Worm (Caenorhabditis elegans): Measurements from ENCODE around the gene mars-1.

The mars-1 gene

DNA sequence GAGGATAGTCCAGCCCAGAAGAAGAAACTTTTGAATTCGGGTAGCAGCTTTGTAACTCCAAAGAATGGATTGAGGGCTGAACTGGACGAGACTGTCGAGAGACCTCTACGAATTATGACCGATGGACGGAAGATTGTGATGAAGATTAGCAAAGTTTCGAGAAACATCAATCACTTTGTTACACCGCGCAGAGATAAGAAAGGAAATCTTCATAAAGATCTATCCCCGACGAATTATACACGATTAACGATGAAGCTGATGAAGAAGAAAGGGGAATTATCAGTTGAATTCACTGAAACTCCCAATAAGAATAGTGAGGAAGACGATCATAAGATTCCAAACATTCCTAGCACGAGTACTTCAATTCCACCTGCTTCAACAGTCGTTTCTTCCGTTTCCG lies 35.6 kb downstream of the mars-1 start:
- TF ChIP-seq ceh-82 (tag; optimal IDR thresholded peaks at IDR 0.05) (no peak), nhr-10 (tag; optimal IDR thresholded peaks at IDR 0.05) (no peak), lin-13 (GFP tag; optimal IDR thresholded peaks at IDR 0.05) (no peak), dmd-4 (tag; optimal IDR thresholded peaks at IDR 0.05) (no peak), elt-1 (tag; optimal IDR thresholded peaks at IDR 0.05) (peak; percentile 47), mdl-1 (tag; optimal IDR thresholded peaks at IDR 0.05) (no peak), nhr-77 (tag; optimal IDR thresholded peaks at IDR 0.05) (no peak), elt-3 (tag; optimal IDR thresholded peaks at IDR 0.05) (no peak), ceh-16 (tag; optimal IDR thresholded peaks at IDR 0.05) (peak; percentile 7), nhr-21 (tag; optimal IDR thresholded peaks at IDR 0.05) (no peak), sma-3 (GFP tag; optimal IDR thresholded peaks at IDR 0.05) (no peak), lin-11 (tag; optimal IDR thresholded peaks at IDR 0.05) (no peak)

DNA sequence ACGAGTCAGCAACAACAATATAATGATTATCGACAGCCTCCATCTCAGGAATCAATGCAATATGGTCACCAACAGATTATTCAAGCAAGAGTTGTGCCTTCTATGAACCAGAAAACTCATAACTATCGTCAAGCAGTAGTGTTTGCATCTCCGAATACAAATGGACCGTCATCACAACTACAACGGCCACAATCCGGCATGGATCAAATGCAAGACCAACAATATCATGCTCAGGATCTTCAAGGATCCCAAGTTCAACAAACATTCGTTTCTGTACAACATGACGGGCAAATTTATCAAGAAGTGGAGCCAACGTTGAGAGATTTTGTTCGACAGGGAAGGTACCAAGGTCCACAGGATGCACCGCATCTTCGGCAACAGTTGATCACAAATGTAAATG lies 38.2 kb downstream of the mars-1 start:
- TF ChIP-seq nhr-77 (tag; optimal IDR thresholded peaks at IDR 0.05): no peak
- no peak for TF ChIP-seq F13H6.1 (tag; optimal IDR thresholded peaks at IDR 0.05)

DNA sequence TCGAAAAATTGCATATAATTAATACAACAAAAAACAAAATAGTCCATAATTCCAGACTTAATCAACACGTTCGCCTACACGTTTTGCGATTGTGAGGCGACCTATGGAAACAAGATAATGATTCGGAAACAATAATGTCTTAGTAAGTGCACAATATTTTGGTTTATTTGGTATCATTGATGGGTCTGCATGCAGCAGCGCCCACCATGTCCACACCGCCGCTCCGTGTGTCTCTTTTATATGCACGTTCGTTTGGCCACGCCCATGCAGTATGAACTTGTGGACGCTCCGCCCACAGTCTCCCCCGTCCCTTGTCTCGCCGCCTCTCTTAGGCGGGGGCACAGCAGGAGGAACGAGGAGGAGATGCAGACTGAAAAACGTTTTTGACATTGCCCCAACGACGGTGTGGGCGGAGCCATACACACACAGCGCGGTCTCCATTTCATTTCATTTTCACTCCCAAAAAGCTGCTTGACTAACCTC lies 41.1 kb downstream of the mars-1 start, which contains the start of gene mig-38:
mig-38 (plus strand) TSS at position 54 of the 483 bp plus-strand sequence.
- TF ChIP-seq ceh-16 (tag; optimal IDR thresholded peaks at IDR 0.05) (no peak), sma-9 (GFP tag; optimal IDR thresholded peaks at IDR 0.05) (peak; percentile 60), sma-9 (tag; optimal IDR thresholded peaks at IDR 0.05) (no peak), nhr-12 (tag; optimal IDR thresholded peaks at IDR 0.05) (no peak), elt-1 (tag; optimal IDR thresholded peaks at IDR 0.05) (no peak), sem-4 (tag; optimal IDR thresholded peaks at IDR 0.05) (peak; percentile 61), ZK546.5 (tag; optimal IDR thresholded peaks at IDR 0.05) (no peak), lin-39 (tag; optimal IDR thresholded peaks at IDR 0.05) (no peak), alr-1 (tag; optimal IDR thresholded peaks at IDR 0.05) (no peak), nhr-10 (tag; optimal IDR thresholded peaks at IDR 0.05) (no peak), dmd-4 (tag; optimal IDR thresholded peaks at IDR 0.05) (no peak), unc-55 (GFP tag; optimal IDR thresholded peaks at IDR 0.05) (peak; percentile 34), mbf-1 (tag; optimal IDR thresholded peaks at IDR 0.05) (no peak), nhr-129 (tag; optimal IDR thresholded peaks at IDR 0.05) (peak; percentile 44), nhr-237 (tag; optimal IDR thresholded peaks at IDR 0.05) (no peak), ceh-82 (tag; optimal IDR thresholded peaks at IDR 0.05) (no peak), ztf-1 (GFP tag; conservative IDR thresholded peaks at IDR 0.05) (no peak), ztf-4 (tag; optimal IDR thresholded peaks at IDR 0.05) (no peak), blmp-1 (tag; optimal IDR thresholded peaks at IDR 0.05; ENCODE audit: insufficient read depth) (peak; percentile 30), zag-1 (tag; optimal IDR thresholded peaks at IDR 0.05) (peak; percentile 25), C34F6.9 (tag; optimal IDR thresholded peaks at IDR 0.05) (peak; percentile 48), gmeb-1 (tag; optimal IDR thresholded peaks at IDR 0.05) (no peak), peb-1 (tag; optimal IDR thresholded peaks at IDR 0.05) (no peak), F13H6.1 (tag; optimal IDR thresholded peaks at IDR 0.05) (peak; percentile 63), ama-1 (optimal IDR thresholded peaks at IDR 0.05) (peak; percentile 99), nhr-21 (tag; optimal IDR thresholded peaks at IDR 0.05) (peak; percentile 47), Y55F3AM.14 (GFP tag; optimal IDR thresholded peaks at IDR 0.05) (peak; percentile 4), sma-3 (GFP tag; optimal IDR thresholded peaks at IDR 0.05) (no peak), unc-39 (tag; optimal IDR thresholded peaks at IDR 0.05) (no peak), snpc-4 (tag; optimal IDR thresholded peaks at IDR 0.05) (no peak), nhr-77 (tag; optimal IDR thresholded peaks at IDR 0.05) (no peak), fos-1 (tag; optimal IDR thresholded peaks at IDR 0.05) (peak; percentile 23), nhr-23 (tag; optimal IDR thresholded peaks at IDR 0.05) (no peak), egl-27 (tag; optimal IDR thresholded peaks at IDR 0.05) (no peak), aly-2 (tag; optimal IDR thresholded peaks at IDR 0.05) (no peak), nhr-11 (tag; optimal IDR thresholded peaks at IDR 0.05) (no peak), elt-3 (tag; optimal IDR thresholded peaks at IDR 0.05) (no peak), mab-5 (tag; optimal IDR thresholded peaks at IDR 0.05) (no peak), nhr-25 (tag; optimal IDR thresholded peaks at IDR 0.05) (no peak), unc-62 (GFP tag; optimal IDR thresholded peaks at IDR 0.05) (no peak), nhr-6 (tag; optimal IDR thresholded peaks at IDR 0.05) (no peak), lin-11 (tag; optimal IDR thresholded peaks at IDR 0.05) (no peak), ztf-11 (tag; optimal IDR thresholded peaks at IDR 0.05) (no peak), R02D3.7 (tag; optimal IDR thresholded peaks at IDR 0.05) (no peak), lsy-2 (tag; optimal IDR thresholded peaks at IDR 0.05) (peak; percentile 29 to 59), skn-1 (tag; optimal IDR thresholded peaks at IDR 0.05) (no peak), lin-13 (GFP tag; optimal IDR thresholded peaks at IDR 0.05) (peak; percentile 27), crh-2 (tag; optimal IDR thresholded peaks at IDR 0.05) (peak; percentile 76), mdl-1 (tag; optimal IDR thresholded peaks at IDR 0.05) (peak in 1 of 2 experiments; percentile 57)

Data from whole organism, L2 larva.